Fruit fly (Drosophila melanogaster) whole organism, embryonic: ENCODE measurements around the gene Evi5.

ENCODE experiments used
- CG8924 ChIP-seq: fragments of 200-800 bp; optimal IDR thresholded peaks from 3 replicates; lab custom pipeline; 2019; ENCODE audit warnings: missing biosample characterization, mild to moderate bottlenecking, missing genetic modification characterization, moderate library complexity
- E2f2 ChIP-seq: fragments of 200-800 bp; sonication (Bioruptor generic); IDR thresholded peaks from 2 replicates; pipeline ENCODE4 v1.3.6; 2022; ENCODE audit warnings: missing biosample characterization, missing genetic modification characterization
- Gug ChIP-seq: fragments of 200-800 bp; sonication (Bioruptor generic); IDR thresholded peaks from 4 replicates; pipeline ENCODE4 v1.3.6; 2022; ENCODE audit warnings: missing biosample characterization, missing genetic modification characterization
- HLH3B ChIP-seq: fragments of 200-800 bp; sonication (Bioruptor generic); IDR thresholded peaks from 2 replicates; pipeline ENCODE4 v1.3.6; 2022; ENCODE audit warnings: missing biosample characterization, missing genetic modification characterization
- trem ChIP-seq: fragments of 200-800 bp; optimal IDR thresholded peaks from 3 replicates; lab custom pipeline; 2019; ENCODE audit warnings: missing biosample characterization, mild to moderate bottlenecking, missing genetic modification characterization, moderate library complexity

DNA sequence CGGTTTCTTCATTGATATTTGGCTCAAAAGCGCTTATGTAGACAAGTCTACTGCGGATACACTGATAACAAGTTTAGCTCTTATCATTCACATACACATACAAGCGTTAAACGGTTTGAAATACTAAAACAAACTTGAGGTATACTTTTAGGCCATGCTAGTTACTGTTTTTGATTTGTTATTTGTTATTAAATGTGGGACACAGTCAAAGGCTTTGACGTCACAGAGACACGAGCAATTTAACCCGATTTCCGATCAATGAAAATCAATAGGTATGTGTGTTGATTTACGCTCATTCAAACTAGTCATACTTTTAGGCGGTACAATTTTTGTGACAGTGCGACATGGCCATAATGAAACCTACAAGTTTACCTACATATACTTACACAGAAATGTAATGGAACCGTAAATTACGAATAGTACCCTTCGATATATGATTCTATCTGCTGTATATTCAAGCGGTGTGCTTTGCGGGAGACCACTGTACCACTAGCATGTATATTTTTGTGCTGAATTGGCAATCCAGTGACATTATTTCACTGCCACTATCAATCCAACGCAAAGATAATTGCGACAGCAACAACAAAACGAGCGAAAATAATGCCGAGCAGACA is 7.3 kb downstream of the Evi5 start:
- TF ChIP-seq E2f2 (GFP tag; lab: Robert Waterston, UW): peak; percentile 27
- TF ChIP-seq trem (tag; lab: Kevin White, UChicago): no peak
- TF ChIP-seq Gug (GFP tag; lab: Robert Waterston, UW): peak; percentile 90
- TF ChIP-seq HLH3B (GFP tag; lab: Robert Waterston, UW): peak; percentile 72
- TF ChIP-seq CG8924: peak; percentile 70
